Worm (Caenorhabditis elegans) whole organism, L4 larva: ENCODE results near the gene soc-2.
A peak's percentile ranks its signal among the peaks of the same experiment; 100 is the strongest.

Experiments
- T26A8.4 ChIP-seq: fragments of 200-800 bp; sonication (Bioruptor generic); IDR thresholded peaks from 2 replicates; pipeline ENCODE4 v1.3.6; 2022; ENCODE audit warnings: missing genetic modification characterization, missing compliant biosample characterization
- arid-1 ChIP-seq: fragments of 200-800 bp; sonication (Bioruptor generic); conservative IDR thresholded peaks from 2 replicates; pipeline ENCODE4 v1.3.6; 2022; ENCODE audit warnings: missing genetic modification reagents, missing genetic modification characterization, missing compliant biosample characterization
- fos-1 ChIP-seq: fragments of 150-350 bp; optimal IDR thresholded peaks from 2 replicates; lab custom pipeline; 2014; ENCODE audit warnings: missing biosample characterization, missing genetic modification characterization
- hlh-30 ChIP-seq: sonication (generic microtip); optimal IDR thresholded peaks from 2 replicates; lab custom pipeline; 2017; ENCODE audit warnings: antibody characterized with exemption, mild to moderate bottlenecking, missing genetic modification characterization, missing compliant biosample characterization; ENCODE audit not compliant: insufficient read depth
- lin-13 ChIP-seq: fragments of 150-350 bp; optimal IDR thresholded peaks from 2 replicates; lab custom pipeline; 2014; ENCODE audit warnings: missing biosample characterization, missing genetic modification reagents, missing genetic modification characterization
- lin-15B ChIP-seq: fragments of 150-350 bp; sonication (generic microtip); optimal IDR thresholded peaks from 3 replicates; lab custom pipeline; 2014; ENCODE audit warnings: missing biosample characterization, missing genetic modification characterization
- lin-39 ChIP-seq: fragments of 150-350 bp; optimal IDR thresholded peaks from 2 replicates; lab custom pipeline; 2014; ENCODE audit warnings: missing biosample characterization, missing genetic modification reagents, missing genetic modification characterization
- lir-3 ChIP-seq: sonication (generic microtip); optimal IDR thresholded peaks from 2 replicates; lab custom pipeline; 2016; ENCODE audit warnings: mild to moderate bottlenecking, missing genetic modification characterization, missing compliant biosample characterization
- nhr-28 ChIP-seq: fragments of 150-350 bp; optimal IDR thresholded peaks from 2 replicates; lab custom pipeline; 2014; ENCODE audit warnings: missing biosample characterization, missing genetic modification characterization
- unc-62 ChIP-seq, 3 experiments: fragments of 150-350 bp in 1 of 3; sonication (generic microtip); optimal IDR thresholded peaks in 2 of 3; peaks in 1 of 3; 1 replicate in 1 of 3; 2 replicates in 2 of 3; lab custom pipeline; 2014 to 2017; ENCODE audit warnings: missing biosample characterization in 3 of 3, missing genetic modification characterization in 3 of 3, missing genetic modification reagents in 3 of 3, missing genotype in 1 of 3
- zfp-2 ChIP-seq: sonication (generic microtip); optimal IDR thresholded peaks from 2 replicates; lab custom pipeline; 2016; ENCODE audit warnings: mild to moderate bottlenecking, missing genetic modification characterization, missing compliant biosample characterization

DNA sequence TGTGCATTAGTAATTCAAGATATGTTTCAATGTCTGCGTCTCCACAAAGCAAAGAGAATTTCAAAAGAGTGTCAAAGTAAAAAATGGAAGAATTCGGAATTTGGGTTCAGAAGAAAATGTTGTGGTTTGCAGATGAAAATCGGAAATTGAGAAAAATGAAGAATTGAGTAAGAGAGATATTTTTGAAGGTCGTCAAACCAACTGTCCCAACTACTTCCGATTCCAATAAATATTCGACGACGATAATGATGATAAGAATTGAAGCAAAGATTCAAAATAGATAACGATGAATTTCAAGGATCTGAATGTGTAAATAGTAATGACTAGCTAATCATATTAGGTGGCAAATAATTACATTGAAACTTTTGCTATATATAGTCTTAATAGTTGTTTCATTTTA lies 12.3 kb downstream of the soc-2 start:
- TF ChIP-seq lin-13 (GFP tag; lab: Kevin White, UChicago) (no peak), zfp-2 (tag; lab: Kevin White, UChicago) (no peak), lin-15B (no peak), lin-39 (tag; lab: Kevin White, UChicago) (no peak), arid-1 (no peak), lir-3 (no peak), unc-62 (GFP tag; optimal IDR thresholded peaks at IDR 0.05 in 1 of 2; lab: Kevin White, UChicago) (peak in 1 of 2 experiments; percentile 87), unc-62 (tag; optimal IDR thresholded peaks at IDR 0.05; lab: Kevin White, UChicago) (no peak), hlh-30 (tag; lab: Kevin White, UChicago) (no peak), nhr-28 (no peak), fos-1 (no peak), T26A8.4 (no peak)
